Worm (Caenorhabditis elegans) whole organism, L4/young adult: ENCODE data around the gene unc-119.

Source experiments
- W03F9.2 ChIP-seq: fragments of 150-350 bp; optimal IDR thresholded peaks from 2 replicates; lab custom pipeline; 2014; ENCODE audit warnings: missing biosample characterization, missing genetic modification characterization
- dao-5 ChIP-seq: sonication (generic microtip); optimal IDR thresholded peaks from 2 replicates; lab custom pipeline; 2016; ENCODE audit warnings: missing genotype, missing genetic modification characterization, moderate library complexity, missing compliant biosample characterization
- him-1 ChIP-seq: sonication (generic microtip); optimal IDR thresholded peaks from 2 replicates; lab custom pipeline; 2016; ENCODE audit warnings: missing genotype, missing genetic modification reagents, missing genetic modification characterization, missing compliant biosample characterization

Gene unc-119

ce11 chrIII:10920044-10920443 is 17.6 kb downstream of the unc-119 start, which contains the start of gene vab-7:
Gene vab-7, plus strand, starts transcription at chrIII:10920344.
- TF ChIP-seq W03F9.2: no peak
- no peak for TF ChIP-seq him-1 (tag; lab: Kevin White, UChicago)
- no peak for TF ChIP-seq dao-5 (tag; lab: Kevin White, UChicago)

ce11 chrIII:10921474-10921873 is 19.0 kb downstream of the unc-119 start:
- no peak for TF ChIP-seq him-1 (tag; lab: Kevin White, UChicago)
- no peak for TF ChIP-seq W03F9.2
- TF ChIP-seq dao-5 (tag; lab: Kevin White, UChicago): no peak

ce11 chrIII:10923539-10923938 is 21.1 kb downstream of the unc-119 start:
- no peak for TF ChIP-seq dao-5 (tag; lab: Kevin White, UChicago)
- no peak for TF ChIP-seq W03F9.2
- no peak for TF ChIP-seq him-1 (tag; lab: Kevin White, UChicago)

DNA sequence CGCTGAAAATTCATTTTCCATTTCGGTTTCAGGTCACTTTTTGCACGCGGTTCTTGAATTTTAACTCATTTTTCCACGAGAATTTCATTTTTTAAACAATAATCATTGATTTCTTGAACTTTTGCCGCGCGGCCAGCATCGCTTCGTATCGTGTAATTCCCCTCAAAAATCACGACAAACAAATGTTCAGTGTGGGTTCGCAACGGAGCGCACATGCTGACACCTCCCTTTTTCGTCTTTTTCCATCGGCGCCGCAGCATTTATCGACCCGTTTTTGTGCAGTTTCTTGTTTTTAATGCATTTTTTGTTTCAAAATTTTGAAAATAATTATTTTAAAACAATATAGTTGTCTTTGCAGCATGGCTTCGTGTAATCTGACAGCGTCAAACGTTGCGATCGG is 28.4 kb downstream of the unc-119 start, which contains the start of gene M142.5:
Gene M142.5, plus strand, starts transcription at position 352 of the 400 bp plus-strand sequence.
- no peak for TF ChIP-seq him-1 (tag; lab: Kevin White, UChicago)
- no peak for TF ChIP-seq dao-5 (tag; lab: Kevin White, UChicago)
- TF ChIP-seq W03F9.2: no peak

- TF ChIP-seq dao-5 (tag; lab: Kevin White, UChicago) (no peak), W03F9.2 (no peak), him-1 (tag; lab: Kevin White, UChicago) (no peak)
These were observed 30.9 kb downstream of the unc-119 start, which contains the start of gene M142.8 for ce11 chrIII:10933331-10933730. Gene M142.8, plus strand, starts transcription at chrIII:10933631.

DNA sequence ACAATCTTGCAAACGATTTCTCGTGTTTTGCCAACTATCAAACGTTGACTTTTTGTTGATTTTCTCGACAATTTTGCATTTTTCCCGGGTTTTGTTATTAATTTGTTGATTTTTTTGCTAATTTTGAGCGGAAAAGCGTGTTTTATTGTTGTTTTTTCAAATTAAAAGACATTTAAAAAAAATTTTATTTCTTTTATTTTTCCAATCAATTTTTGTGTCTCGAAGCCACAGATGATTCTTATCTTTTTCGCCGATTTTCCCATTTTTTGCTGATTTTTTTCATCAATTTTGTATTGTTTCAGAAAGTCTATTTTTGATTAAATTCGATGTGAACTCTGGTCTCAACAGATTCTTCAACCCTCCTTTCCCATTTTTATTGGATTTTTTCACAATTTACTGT is 33.5 kb downstream of the unc-119 start, which contains the start of gene rle-1:
Gene rle-1, plus strand, starts transcription at position 301 of the 400 bp plus-strand sequence.
- TF ChIP-seq him-1 (tag; lab: Kevin White, UChicago) (no peak), dao-5 (tag; lab: Kevin White, UChicago) (no peak), W03F9.2 (no peak)

DNA sequence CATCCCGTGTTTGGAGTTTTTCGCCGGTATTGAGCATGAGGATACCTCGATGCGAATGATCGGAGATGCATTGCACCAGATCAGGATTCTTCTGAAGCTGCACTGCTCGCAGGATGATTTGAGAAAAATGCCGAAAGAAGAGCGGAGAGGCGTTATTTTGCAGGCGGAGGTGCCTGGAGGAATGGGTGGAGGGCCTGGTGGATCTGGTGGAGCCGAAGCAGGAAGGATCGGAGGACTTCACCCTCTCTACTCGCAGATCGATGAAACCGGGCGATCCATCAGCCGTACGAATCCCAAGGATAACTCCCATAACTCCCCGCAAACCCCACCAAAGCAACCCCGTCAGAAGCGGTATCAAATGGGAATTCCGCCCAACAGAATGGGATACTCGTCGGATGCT is 36.7 kb downstream of the unc-119 start:
- TF ChIP-seq him-1 (tag; lab: Kevin White, UChicago): no peak

ce11 chrIII:10942905-10943304 is 40.5 kb downstream of the unc-119 start:
- TF ChIP-seq him-1 (tag; lab: Kevin White, UChicago): no peak
- TF ChIP-seq W03F9.2: no peak
- TF ChIP-seq dao-5 (tag; lab: Kevin White, UChicago): no peak

- TF ChIP-seq W03F9.2 (no peak), dao-5 (tag; lab: Kevin White, UChicago) (no peak), him-1 (tag; lab: Kevin White, UChicago) (no peak)
These were observed 43.1 kb downstream of the unc-119 start for ce11 chrIII:10945537-10945936.

- TF ChIP-seq W03F9.2: no peak
- no peak for TF ChIP-seq dao-5 (tag; lab: Kevin White, UChicago)
- TF ChIP-seq him-1 (tag; lab: Kevin White, UChicago): no peak
These were observed 44.7 kb downstream of the unc-119 start, which contains the start of gene strd-1 for ce11 chrIII:10947155-10947554. Gene strd-1, plus strand, starts transcription at chrIII:10947455.

DNA sequence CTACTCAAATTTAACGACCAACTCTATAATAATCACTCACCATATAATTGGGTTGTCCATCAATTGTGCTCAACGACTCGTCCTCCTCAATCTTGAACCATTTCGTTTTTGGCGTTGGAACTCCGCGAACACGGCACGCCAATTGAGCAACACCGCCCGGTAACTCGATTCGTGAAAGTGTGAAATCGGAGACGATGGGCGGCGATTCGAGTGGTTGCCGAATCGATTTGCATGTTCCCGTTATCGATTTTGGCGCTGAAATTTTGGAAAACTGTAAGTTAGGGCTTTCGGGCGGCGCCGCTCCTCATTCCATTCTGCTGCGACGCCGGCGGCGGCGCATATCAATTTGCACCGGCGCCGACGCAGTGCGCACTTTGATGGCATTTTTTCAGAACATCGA is 49.3 kb downstream of the unc-119 start:
- TF ChIP-seq dao-5 (tag; lab: Kevin White, UChicago) (no peak), him-1 (tag; lab: Kevin White, UChicago) (no peak), W03F9.2 (no peak)

DNA sequence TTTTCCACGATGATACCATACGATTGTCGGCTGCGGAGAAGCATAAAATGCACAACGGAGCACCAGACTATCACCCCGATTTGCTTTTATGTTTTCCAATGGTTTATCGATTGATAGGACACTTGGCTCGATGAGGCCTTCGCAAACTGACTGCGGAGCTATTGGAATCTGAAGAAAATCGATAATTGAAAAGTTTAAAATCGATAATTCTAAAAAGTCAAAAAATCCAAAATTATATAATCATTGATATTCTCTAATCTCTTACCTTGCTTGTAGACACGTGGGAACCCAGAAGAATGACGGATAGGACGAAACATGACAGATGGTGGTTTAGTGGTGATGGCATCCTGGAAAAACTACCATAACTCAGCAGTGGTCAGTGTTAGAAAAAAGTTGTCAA is 50.7 kb downstream of the unc-119 start, which contains the start of gene zig-5:
Gene zig-5, minus strand, starts transcription at position 349 of the 400 bp plus-strand sequence.
- TF ChIP-seq him-1 (tag; lab: Kevin White, UChicago): no peak
- TF ChIP-seq dao-5 (tag; lab: Kevin White, UChicago): no peak
- TF ChIP-seq W03F9.2: no peak

DNA sequence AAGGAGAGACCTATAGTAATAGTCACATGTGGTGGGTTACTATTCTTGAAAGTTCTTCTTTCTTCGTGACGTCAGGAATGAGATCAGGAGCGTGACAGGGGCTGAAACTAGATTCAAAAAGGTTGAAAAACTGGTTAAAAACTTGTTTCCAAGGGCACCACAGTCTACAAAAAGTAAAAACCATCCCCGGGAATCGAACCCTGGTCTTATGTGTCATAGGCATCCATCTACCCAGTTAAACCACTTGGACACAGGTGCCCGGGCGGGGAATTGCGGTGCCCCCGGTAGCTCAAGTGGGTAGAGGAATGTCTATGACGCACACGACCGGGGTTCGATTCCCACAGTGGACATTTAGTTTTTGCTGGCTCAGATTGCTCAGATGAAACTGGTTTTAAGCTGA is 54.8 kb downstream of the unc-119 start:
- TF ChIP-seq W03F9.2 (no peak), him-1 (tag; lab: Kevin White, UChicago) (no peak), dao-5 (tag; lab: Kevin White, UChicago) (no peak)

DNA sequence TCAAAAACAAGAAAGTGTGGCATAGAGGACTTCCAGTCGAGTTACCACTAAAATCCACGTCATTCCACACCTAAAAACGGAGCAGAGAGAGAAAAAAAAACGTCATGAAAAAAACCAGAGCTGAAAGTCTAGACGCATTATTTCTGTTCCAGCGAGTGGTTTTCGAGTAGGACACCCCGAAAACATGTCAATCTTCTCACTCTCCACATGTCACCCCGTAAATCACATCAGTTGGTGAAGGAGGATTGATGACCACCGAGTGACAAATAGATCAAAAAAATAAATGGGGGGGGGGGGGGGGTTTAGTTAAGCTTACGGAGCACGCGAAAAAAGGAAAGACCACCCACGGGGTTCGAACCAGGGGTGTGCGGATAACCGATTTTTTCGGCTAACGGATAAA is 55.3 kb downstream of the unc-119 start:
- no peak for TF ChIP-seq dao-5 (tag; lab: Kevin White, UChicago)
- TF ChIP-seq him-1 (tag; lab: Kevin White, UChicago): no peak
- no peak for TF ChIP-seq W03F9.2
